Worm (Caenorhabditis elegans): ENCODE measurements around the gene C06B8.7.
A peak's percentile ranks its signal among the peaks of the same experiment; 100 is the strongest.

Gene C06B8.7

DNA sequence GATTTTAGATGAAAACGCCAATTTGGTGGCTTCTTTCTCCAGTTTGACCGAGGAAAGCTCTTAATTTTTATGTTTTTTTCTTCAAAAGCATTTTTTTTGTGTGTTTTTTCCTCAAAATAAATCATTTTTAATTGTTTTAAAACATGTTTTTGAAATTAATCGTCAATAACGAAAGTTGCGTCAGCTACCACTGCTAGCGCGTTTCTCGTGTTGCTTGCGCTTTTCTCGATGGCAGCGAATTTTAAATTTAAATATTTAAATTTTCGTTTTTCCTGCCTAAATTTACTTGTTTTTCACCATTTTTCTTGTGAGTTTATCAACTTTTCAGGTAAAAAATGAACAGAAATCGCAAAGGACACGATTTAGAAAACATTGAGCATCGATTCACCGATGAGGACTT is 39.4 kb downstream of the C06B8.7 start, which contains the start of gene prde-1:
prde-1 (plus strand) TSS at position 322 of the 400 bp plus-strand sequence.
- TF ChIP-seq nhr-28 (tag; optimal IDR thresholded peaks at IDR 0.05) (no peak), F49E8.2 (tag; optimal IDR thresholded peaks at IDR 0.05; ENCODE audit: borderline replicate concordance) (peak; percentile 50)

DNA sequence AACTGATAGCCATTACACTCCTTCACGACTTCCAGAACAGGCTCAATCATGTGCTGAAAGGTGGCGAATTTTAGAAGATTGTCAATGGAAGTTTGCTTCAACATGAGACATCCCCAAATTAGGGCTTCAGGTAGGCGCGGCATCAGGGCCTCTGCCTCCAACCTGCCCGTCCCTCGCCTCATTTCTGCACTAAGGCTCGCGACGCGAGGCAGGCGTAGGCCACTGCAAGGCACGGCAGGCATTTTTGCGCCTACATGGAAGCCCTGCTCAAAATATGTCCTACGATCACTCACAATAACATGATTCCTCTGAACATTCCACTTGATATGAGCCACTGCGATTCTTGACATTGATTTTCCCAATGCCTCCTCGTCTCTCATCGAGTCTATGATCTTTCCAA is 44.7 kb downstream of the C06B8.7 start:
- TF ChIP-seq dmd-8 (GFP tag; IDR thresholded peaks at IDR 0.05) (0 out of 2 replicates have a peak, but pooled peaks have one; percentile 31), aly-2 (tag; optimal IDR thresholded peaks at IDR 0.05) (no peak), set-16 (GFP tag; IDR thresholded peaks at IDR 0.05) (peak; percentile 59), egl-43 (GFP tag; IDR thresholded peaks at IDR 0.05) (0 out of 2 replicates have a peak, but pooled peaks have one; percentile 18)

DNA sequence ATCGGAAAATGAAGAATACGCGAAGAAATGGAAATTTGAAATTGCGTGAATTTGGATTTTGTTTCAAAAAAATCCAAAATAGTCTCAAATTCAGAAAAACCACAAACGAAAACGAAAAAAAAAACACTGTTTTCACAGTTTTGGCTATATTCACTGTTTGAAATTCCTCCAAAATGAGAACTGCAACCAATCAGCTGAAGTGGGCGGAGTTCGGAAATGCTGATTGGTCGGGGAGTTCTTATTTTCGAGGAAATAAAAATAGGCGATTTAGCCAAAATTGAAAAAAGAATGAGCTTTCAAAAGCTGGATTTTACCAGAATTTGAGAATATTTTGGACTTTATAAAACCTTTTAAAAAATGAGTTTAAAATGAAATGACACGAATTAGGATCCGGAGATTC is 46.4 kb downstream of the C06B8.7 start, which contains the start of gene glb-14:
glb-14 (minus strand) TSS at position 97 of the 400 bp plus-strand sequence.
- TF ChIP-seq fos-1 (tag; optimal IDR thresholded peaks at IDR 0.05) (no peak), nhr-48 (tag; optimal IDR thresholded peaks at IDR 0.05) (no peak), set-16 (GFP tag; IDR thresholded peaks at IDR 0.05) (no peak), egl-43 (GFP tag; IDR thresholded peaks at IDR 0.05) (no peak), ztf-11 (tag; optimal IDR thresholded peaks at IDR 0.05) (no peak), nhr-10 (tag; optimal IDR thresholded peaks at IDR 0.05) (no peak), D1046.2 (GFP tag; IDR thresholded peaks at IDR 0.05) (no peak), daf-19 (GFP tag; conservative IDR thresholded peaks at IDR 0.05) (no peak), mdl-1 (tag; optimal IDR thresholded peaks at IDR 0.05) (no peak), F49E8.2 (tag; optimal IDR thresholded peaks at IDR 0.05; ENCODE audit: borderline replicate concordance) (no peak), dmd-8 (GFP tag; IDR thresholded peaks at IDR 0.05) (no peak), lim-7 (GFP tag; IDR thresholded peaks at IDR 0.05) (no peak)

DNA sequence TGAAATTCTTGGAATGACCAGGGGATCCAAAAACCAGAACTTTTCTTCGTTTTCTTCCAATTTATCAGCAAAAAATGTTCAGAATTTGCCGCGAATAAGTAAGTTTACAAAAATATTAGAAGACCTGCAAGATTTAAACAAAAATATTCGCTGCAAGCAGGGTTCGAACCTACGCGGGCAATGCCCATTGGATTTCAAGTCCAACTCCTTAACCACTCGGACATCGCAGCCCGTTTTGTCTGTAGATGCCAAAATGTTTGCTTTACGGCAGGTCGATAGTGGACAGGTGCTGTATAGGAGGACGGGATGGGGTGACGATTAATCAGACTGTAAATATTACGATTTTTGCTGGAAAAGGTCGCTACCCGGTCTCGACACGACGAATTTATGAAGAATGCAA is 49.2 kb downstream of the C06B8.7 start:
- TF ChIP-seq skn-1 (tag; optimal IDR thresholded peaks at IDR 0.05) = no peak
- TF ChIP-seq mdl-1 (tag; optimal IDR thresholded peaks at IDR 0.05) = no peak
- no peak for TF ChIP-seq nhr-11 (tag; optimal IDR thresholded peaks at IDR 0.05)
- no peak for TF ChIP-seq ceh-28 (tag; optimal IDR thresholded peaks at IDR 0.05)
- no peak for TF ChIP-seq rbr-2 (tag; optimal IDR thresholded peaks at IDR 0.05)
- TF ChIP-seq pha-4 (GFP tag; IDR thresholded peaks at IDR 0.05) = peak; percentile 67
- no peak for TF ChIP-seq pha-4 (tag; optimal IDR thresholded peaks at IDR 0.05)
- no peak for TF ChIP-seq unc-130 (GFP tag; optimal IDR thresholded peaks at IDR 0.05)
- no peak for TF ChIP-seq dmd-9 (GFP tag; IDR thresholded peaks at IDR 0.05)
- TF ChIP-seq arid-1 (GFP tag; conservative IDR thresholded peaks at IDR 0.05) = peak; percentile 81
- peak; percentile 20; the same call in 1 of the 2 replicates for TF ChIP-seq saeg-2 (GFP tag; IDR thresholded peaks at IDR 0.05)
- TF ChIP-seq nhr-111 (GFP tag; optimal IDR thresholded peaks at IDR 0.05) = peak; percentile 28
- TF ChIP-seq nhr-77 (tag; optimal IDR thresholded peaks at IDR 0.05) = no peak
- no peak for TF ChIP-seq jun-1 (tag; optimal IDR thresholded peaks at IDR 0.05)
- no peak for TF ChIP-seq zag-1 (tag; optimal IDR thresholded peaks at IDR 0.05)
- TF ChIP-seq F10B5.3 (tag; optimal IDR thresholded peaks at IDR 0.05) = no peak
- TF ChIP-seq lin-29 (GFP tag; IDR thresholded peaks at IDR 0.05) = no peak
- TF ChIP-seq fkh-10 (GFP tag; optimal IDR thresholded peaks at IDR 0.05) = no peak
- no peak for TF ChIP-seq hif-1 (tag; optimal IDR thresholded peaks at IDR 0.05)
- no peak for TF ChIP-seq lin-13 (GFP tag; optimal IDR thresholded peaks at IDR 0.05)
- TF ChIP-seq daf-19 (GFP tag; conservative IDR thresholded peaks at IDR 0.05) = no peak
- peak in 1 of 2 experiments; percentile 41 for TF ChIP-seq daf-16 (GFP tag; optimal IDR thresholded peaks at IDR 0.05)
- no peak for TF ChIP-seq daf-16 (tag; optimal IDR thresholded peaks at IDR 0.05)
- peak in 1 of 2 experiments; percentile 63; a peak in 1 of 4 replicates for TF ChIP-seq madf-5 (GFP tag; IDR thresholded peaks at IDR 0.05)
- no peak for TF ChIP-seq ceh-20 (GFP tag; IDR thresholded peaks at IDR 0.05)
- peak; percentile 93 for TF ChIP-seq lim-7 (GFP tag; IDR thresholded peaks at IDR 0.05)
- no peak for TF ChIP-seq nhr-25 (tag; optimal IDR thresholded peaks at IDR 0.05; ENCODE audit: borderline replicate concordance, insufficient read depth)
- TF ChIP-seq pqm-1 (tag; optimal IDR thresholded peaks at IDR 0.05) = no peak
- TF ChIP-seq daf-12 (tag; optimal IDR thresholded peaks at IDR 0.05) = no peak
- TF ChIP-seq hlh-11 (tag; optimal IDR thresholded peaks at IDR 0.05) = no peak
- TF ChIP-seq nhr-48 (tag; optimal IDR thresholded peaks at IDR 0.05) = peak; percentile 2
- no peak for TF ChIP-seq ceh-32 (tag; optimal IDR thresholded peaks at IDR 0.05; ENCODE audit: poor library complexity)
- no peak for TF ChIP-seq zfp-2 (tag; optimal IDR thresholded peaks at IDR 0.05)
- TF ChIP-seq hmg-1.1 (GFP tag; IDR thresholded peaks at IDR 0.05) = no peak
- TF ChIP-seq ama-1 (optimal IDR thresholded peaks at IDR 0.05) = no peak
- TF ChIP-seq ztf-7 (tag; optimal IDR thresholded peaks at IDR 0.05) = no peak
